Fruit fly (Drosophila melanogaster) whole organism, embryonic: ENCODE measurements around the gene CG13373.

Experiments used
- CG13287 ChIP-seq: fragments of 200-800 bp; sonication (Bioruptor generic); IDR thresholded peaks from 2 replicates; pipeline ENCODE4 v1.3.6; 2022; ENCODE audit warnings: missing biosample characterization, missing genetic modification characterization; ENCODE audit not compliant: partially characterized antibody
- CG14050 ChIP-seq: fragments of 200-800 bp; sonication (Bioruptor generic); IDR thresholded peaks from 3 replicates; pipeline ENCODE4 v1.3.6; 2022; ENCODE audit warnings: missing biosample characterization, missing genetic modification characterization
- CG1647 ChIP-seq: fragments of 200-800 bp; sonication (Bioruptor generic); optimal IDR thresholded peaks from 3 replicates; lab custom pipeline; 2016; ENCODE audit warnings: missing biosample characterization, missing genetic modification characterization
- CG2199 ChIP-seq: fragments of 200-800 bp; sonication (Bioruptor generic); IDR thresholded peaks from 3 replicates; pipeline ENCODE4 v1.3.6; 2022; ENCODE audit warnings: missing biosample characterization, missing genetic modification characterization
- CG4854 ChIP-seq: fragments of 200-800 bp; sonication (Bioruptor generic); optimal IDR thresholded peaks from 2 replicates; lab custom pipeline; 2016; ENCODE audit warnings: missing biosample characterization, missing genetic modification characterization, inconsistent platforms
- HLH54F ChIP-seq: fragments of 200-800 bp; sonication (Bioruptor generic); optimal IDR thresholded peaks from 3 replicates; lab custom pipeline; 2016; ENCODE audit warnings: missing biosample characterization, missing genetic modification characterization
- Lhr ChIP-seq: fragments of 200-800 bp; sonication (Bioruptor generic); optimal IDR thresholded peaks from 3 replicates; lab custom pipeline; 2017; ENCODE audit warnings: mild to moderate bottlenecking, missing biosample characterization, missing genetic modification reagents, missing genetic modification characterization
- Sox102F ChIP-seq: fragments of 200-800 bp; sonication (Bioruptor generic); optimal IDR thresholded peaks from 2 replicates; lab custom pipeline; 2018; ENCODE audit warnings: missing biosample characterization, mild to moderate bottlenecking, missing genetic modification characterization, moderate library complexity
- Trl ChIP-seq, 3 experiments: fragments of >200 bp in 2 of 3; fragments of 200-800 bp in 1 of 3; sonication (Bioruptor generic) in 1 of 3; optimal IDR thresholded peaks; 2 replicates in 1 of 3; 3 replicates in 2 of 3; lab custom pipeline; 2016 to 2017; ENCODE audit warnings: missing biosample characterization in 1 of 3, missing genetic modification characterization in 1 of 3
- gem ChIP-seq: fragments of 200-800 bp; sonication (Bioruptor generic); optimal IDR thresholded peaks from 2 replicates; lab custom pipeline; 2019; ENCODE audit warnings: missing biosample characterization, mild to moderate bottlenecking, missing genetic modification characterization, moderate library complexity
- pzg ChIP-seq: fragments of 200-800 bp; sonication (Bioruptor generic); optimal IDR thresholded peaks from 3 replicates; lab custom pipeline; 2018; ENCODE audit warnings: missing biosample characterization, mild to moderate bottlenecking, missing genetic modification characterization, moderate library complexity
- sens ChIP-seq: fragments of 200-800 bp; sonication (Bioruptor generic); peaks from one replicate; lab custom pipeline; 2016; ENCODE audit warnings: missing biosample characterization, missing genetic modification characterization
- ttk ChIP-seq: fragments of 200-800 bp; sonication (Bioruptor generic); IDR thresholded peaks from 2 replicates; pipeline ENCODE4 v2.1.2; 2022; ENCODE audit warnings: missing biosample characterization, missing genetic modification characterization

dm6 chrX:525610-526009 is 48.8 kb downstream of the CG13373 start:
- TF ChIP-seq CG13287 (GFP tag; lab: Robert Waterston, UW) = no peak
- TF ChIP-seq CG14050 (GFP tag; lab: Robert Waterston, UW) = no peak
- no peak for TF ChIP-seq ttk
- TF ChIP-seq Sox102F (GFP tag; lab: Kevin White, UChicago) = no peak
- no peak for TF ChIP-seq CG1647 (GFP tag; lab: Kevin White, UChicago)
- TF ChIP-seq Lhr (GFP tag; lab: Kevin White, UChicago) = no peak
- no peak for TF ChIP-seq HLH54F (GFP tag; lab: Kevin White, UChicago)
- TF ChIP-seq CG2199 (GFP tag; lab: Robert Waterston, UW) = no peak
- TF ChIP-seq pzg (GFP tag; lab: Kevin White, UChicago) = no peak
- TF ChIP-seq sens (GFP tag; lab: Kevin White, UChicago) = no peak
- TF ChIP-seq CG4854 (GFP tag; lab: Kevin White, UChicago) = no peak
- TF ChIP-seq gem (tag; lab: Kevin White, UChicago) = no peak
- TF ChIP-seq Trl (optimal IDR thresholded peaks at IDR 0.05; lab: Kevin White, UChicago) = no peak
- TF ChIP-seq Trl (GFP tag; optimal IDR thresholded peaks at IDR 0.05; lab: Kevin White, UChicago) = no peak
